Worm (Caenorhabditis elegans) whole organism, late embryonic: ENCODE results near the gene R13H4.2.
A peak's percentile ranks its signal among the peaks of the same experiment; 100 is the strongest.

Experiments
- F13H6.1 ChIP-seq: sonication (generic microtip); optimal IDR thresholded peaks from 2 replicates; lab custom pipeline; 2016; ENCODE audit warnings: missing genetic modification characterization, missing compliant biosample characterization
- K09A11.1 ChIP-seq: sonication (generic microtip); optimal IDR thresholded peaks from 2 replicates; lab custom pipeline; 2017; ENCODE audit warnings: antibody characterized with exemption, mild to moderate bottlenecking, missing genetic modification characterization, missing compliant biosample characterization; ENCODE audit not compliant: insufficient read depth
- T23F11.4 ChIP-seq: fragments of 200-800 bp; sonication (Bioruptor generic); optimal IDR thresholded peaks from 2 replicates; lab custom pipeline; 2018; ENCODE audit warnings: mild to moderate bottlenecking, missing genetic modification characterization, missing compliant biosample characterization
- ceh-19 ChIP-seq: fragments of 200-800 bp; sonication (Bioruptor generic); optimal IDR thresholded peaks from 2 replicates; lab custom pipeline; 2018; ENCODE audit warnings: mild to moderate bottlenecking, missing genetic modification characterization, missing compliant biosample characterization
- ceh-2 ChIP-seq: sonication (generic microtip); optimal IDR thresholded peaks from 2 replicates; lab custom pipeline; 2016; ENCODE audit warnings: missing genotype, missing genetic modification characterization, missing compliant biosample characterization
- ceh-22 ChIP-seq: sonication (generic microtip); optimal IDR thresholded peaks from 2 replicates; lab custom pipeline; 2017; ENCODE audit warnings: missing biosample characterization, missing genetic modification characterization
- ceh-31 ChIP-seq: sonication (generic microtip); optimal IDR thresholded peaks from 2 replicates; lab custom pipeline; 2016; ENCODE audit warnings: missing genetic modification characterization, missing compliant biosample characterization
- ceh-48 ChIP-seq: sonication (generic microtip); optimal IDR thresholded peaks from 2 replicates; lab custom pipeline; 2016; ENCODE audit warnings: missing genetic modification characterization, inconsistent platforms, missing compliant biosample characterization
- dve-1 ChIP-seq: sonication (generic microtip); optimal IDR thresholded peaks from 2 replicates; lab custom pipeline; 2017; ENCODE audit warnings: antibody characterized with exemption, mild to moderate bottlenecking, missing genetic modification characterization, missing compliant biosample characterization
- elt-2 ChIP-seq: sonication (generic microtip); optimal IDR thresholded peaks from 2 replicates; lab custom pipeline; 2016; ENCODE audit warnings: missing genetic modification reagents, missing genetic modification characterization, missing compliant biosample characterization
- ets-4 ChIP-seq: sonication (generic microtip); optimal IDR thresholded peaks from 2 replicates; lab custom pipeline; 2016; ENCODE audit warnings: missing genetic modification characterization, missing compliant biosample characterization
- eyg-1 ChIP-seq: sonication (generic microtip); optimal IDR thresholded peaks from 2 replicates; lab custom pipeline; 2016; ENCODE audit warnings: missing genotype, missing genetic modification characterization, missing compliant biosample characterization
- fkh-6 ChIP-seq: sonication (generic microtip); optimal IDR thresholded peaks from 2 replicates; lab custom pipeline; 2016; ENCODE audit warnings: missing genetic modification characterization, missing compliant biosample characterization
- hlh-15 ChIP-seq: sonication (generic microtip); optimal IDR thresholded peaks from 2 replicates; lab custom pipeline; 2016; ENCODE audit warnings: missing genetic modification characterization, missing compliant biosample characterization
- hlh-30 ChIP-seq: sonication (generic microtip); optimal IDR thresholded peaks from 2 replicates; lab custom pipeline; 2017; ENCODE audit warnings: antibody characterized with exemption, missing genetic modification characterization, missing compliant biosample characterization; ENCODE audit not compliant: insufficient read depth
- hlh-8 ChIP-seq: sonication (generic microtip); optimal IDR thresholded peaks from 2 replicates; lab custom pipeline; 2016; ENCODE audit warnings: missing genotype, missing genetic modification characterization, missing compliant biosample characterization
- lin-11 ChIP-seq: fragments of 200-800 bp; sonication (Bioruptor generic); optimal IDR thresholded peaks from 2 replicates; lab custom pipeline; 2018; ENCODE audit warnings: mild to moderate bottlenecking, missing genetic modification characterization, missing compliant biosample characterization
- madf-2 ChIP-seq: sonication (generic microtip); optimal IDR thresholded peaks from 2 replicates; lab custom pipeline; 2017; ENCODE audit warnings: missing genetic modification characterization, missing compliant biosample characterization
- nhr-11 ChIP-seq: fragments of 150-350 bp; optimal IDR thresholded peaks from 2 replicates; lab custom pipeline; 2014; ENCODE audit warnings: missing biosample characterization, missing genetic modification characterization
- npax-4 ChIP-seq: sonication (generic microtip); optimal IDR thresholded peaks from 2 replicates; lab custom pipeline; 2016; ENCODE audit warnings: missing genetic modification characterization, missing compliant biosample characterization
- odd-2 ChIP-seq: sonication (generic microtip); optimal IDR thresholded peaks from 2 replicates; lab custom pipeline; 2017; ENCODE audit warnings: antibody characterized with exemption, mild to moderate bottlenecking, missing genetic modification characterization, missing compliant biosample characterization
- pha-4 ChIP-seq: fragments of 150-350 bp; optimal IDR thresholded peaks from 2 replicates; lab custom pipeline; 2018; ENCODE audit warnings: missing biosample characterization, missing genetic modification reagents, missing genetic modification characterization
- sox-4 ChIP-seq: sonication (generic microtip); optimal IDR thresholded peaks from 2 replicates; lab custom pipeline; 2017; ENCODE audit warnings: mild to moderate bottlenecking, missing genetic modification characterization, inconsistent platforms, missing compliant biosample characterization
- syd-9 ChIP-seq: sonication (generic microtip); optimal IDR thresholded peaks from 2 replicates; lab custom pipeline; 2016; ENCODE audit warnings: mild to moderate bottlenecking, missing genetic modification characterization, moderate library complexity, missing compliant biosample characterization
- tbx-2 ChIP-seq: sonication (generic microtip); optimal IDR thresholded peaks from 2 replicates; lab custom pipeline; 2016; ENCODE audit warnings: missing genetic modification characterization, missing compliant biosample characterization
- ttx-3 ChIP-seq: sonication (generic microtip); optimal IDR thresholded peaks from 2 replicates; lab custom pipeline; 2016; ENCODE audit warnings: missing genetic modification reagents, missing genetic modification characterization, missing compliant biosample characterization
- unc-3 ChIP-seq, 2 experiments: fragments of 200-800 bp in 1 of 2; sonication (Bioruptor generic) in 1 of 2; sonication (generic microtip) in 1 of 2; conservative IDR thresholded peaks in 1 of 2; optimal IDR thresholded peaks in 1 of 2; 2 replicates each; pipeline versions ENCODE4 v1.3.6 to Lab custom; 2016 to 2022; ENCODE audit warnings: missing compliant biosample characterization in 2 of 2, missing genetic modification characterization in 2 of 2, missing genetic modification reagents in 1 of 2
- unc-42 ChIP-seq: sonication (generic microtip); optimal IDR thresholded peaks from 2 replicates; lab custom pipeline; 2016; ENCODE audit warnings: missing genotype, missing genetic modification characterization, missing compliant biosample characterization
- zip-5 ChIP-seq: sonication (generic microtip); optimal IDR thresholded peaks from 2 replicates; lab custom pipeline; 2016; ENCODE audit warnings: missing genetic modification characterization, missing compliant biosample characterization
- ztf-16 ChIP-seq: sonication (generic microtip); optimal IDR thresholded peaks from 2 replicates; lab custom pipeline; 2017; ENCODE audit warnings: missing genetic modification characterization, missing compliant biosample characterization

Gene R13H4.2

ce11 chrV:11858299-11858698 is 22.1 kb downstream of the R13H4.2 start:
- no peak for TF ChIP-seq K09A11.1
- no peak for TF ChIP-seq hlh-15 (tag; lab: Kevin White, UChicago)
- no peak for TF ChIP-seq F13H6.1 (tag; lab: Kevin White, UChicago)
- TF ChIP-seq tbx-2 (tag; lab: Kevin White, UChicago) = no peak
- no peak for TF ChIP-seq pha-4
- TF ChIP-seq, all 69 proteins: peak for 0

- peak; percentile 73 for TF ChIP-seq elt-2
- TF ChIP-seq ceh-22 (tag; lab: Kevin White, UChicago) = no peak
- peak; percentile 49 for TF ChIP-seq hlh-30
Observed at ce11 chrV:11859082-11859858, 23.1 kb downstream of the R13H4.2 start.

ce11 chrV:11860375-11860774 is 24.2 kb downstream of the R13H4.2 start, which contains the start of gene R13H4.5:
R13H4.5 (plus strand) TSS chrV:11860675.
- TF ChIP-seq ceh-31 (tag; lab: Kevin White, UChicago) (no peak), T23F11.4 (GFP tag; lab: Kevin White, UChicago) (no peak), madf-2 (tag; lab: Kevin White, UChicago) (no peak), eyg-1 (no peak), ceh-22 (tag; lab: Kevin White, UChicago) (no peak), zip-5 (tag; lab: Kevin White, UChicago) (no peak), unc-3 (GFP tag; conservative IDR thresholded peaks at IDR 0.05; lab: Robert Waterston, UW) (no peak), unc-3 (tag; optimal IDR thresholded peaks at IDR 0.05; lab: Kevin White, UChicago) (no peak), ceh-2 (tag; lab: Kevin White, UChicago) (no peak), nhr-11 (tag; lab: Kevin White, UChicago) (no peak), syd-9 (tag; lab: Kevin White, UChicago) (no peak)

ce11 chrV:11861880-11862544 is 25.8 kb downstream of the R13H4.2 start:
- no peak for TF ChIP-seq dve-1 (tag; lab: Kevin White, UChicago)
- TF ChIP-seq ceh-48 (tag; lab: Kevin White, UChicago) = no peak
- TF ChIP-seq elt-2 = no peak
- TF ChIP-seq ets-4 = no peak
- no peak for TF ChIP-seq ceh-19 (GFP tag; lab: Kevin White, UChicago)
- no peak for TF ChIP-seq unc-42 (tag; lab: Kevin White, UChicago)
- TF ChIP-seq pha-4 = no peak

- no peak for TF ChIP-seq T23F11.4 (GFP tag; lab: Kevin White, UChicago)
- no peak for TF ChIP-seq npax-4
- no peak for TF ChIP-seq lin-11 (tag; lab: Kevin White, UChicago)
- no peak for TF ChIP-seq odd-2 (tag; lab: Kevin White, UChicago)
- no peak for TF ChIP-seq sox-4 (tag; lab: Kevin White, UChicago)
- TF ChIP-seq ztf-16 (tag; lab: Kevin White, UChicago) = no peak
- no peak for TF ChIP-seq ttx-3
- no peak for TF ChIP-seq fkh-6 (tag; lab: Kevin White, UChicago)
- no peak for TF ChIP-seq syd-9 (tag; lab: Kevin White, UChicago)
- TF ChIP-seq hlh-8 = no peak
Observed at ce11 chrV:11862817-11863216, 26.6 kb downstream of the R13H4.2 start, which contains the start of gene R13H4.6. R13H4.6 (plus strand) TSS chrV:11863117.
